Fruit fly (Drosophila melanogaster) Kc167 (cell line): Measurements from ENCODE around the gene CG32655.

Experiments used
- Myc ChIP-seq: fragments of >200 bp; optimal IDR thresholded peaks from 2 replicates; lab custom pipeline; 2017; ENCODE audit warnings: missing external identifiers
- Sin3A ChIP-seq: fragments of >200 bp; optimal IDR thresholded peaks from 2 replicates; lab custom pipeline; 2018; ENCODE audit warnings: missing external identifiers
- h ChIP-seq: fragments of >200 bp; optimal IDR thresholded peaks from 3 replicates; lab custom pipeline; 2018; ENCODE audit warnings: missing external identifiers
- insv ChIP-seq: fragments of >200 bp; optimal IDR thresholded peaks from 3 replicates; lab custom pipeline; 2018; ENCODE audit warnings: missing external identifiers
- psq ChIP-seq: fragments of >200 bp; optimal IDR thresholded peaks from 2 replicates; lab custom pipeline; 2017; ENCODE audit warnings: missing external identifiers
- ttk ChIP-seq: sonication (Bioruptor generic); optimal IDR thresholded peaks from 2 replicates; lab custom pipeline; 2017; ENCODE audit warnings: missing external identifiers

Gene CG32655

DNA sequence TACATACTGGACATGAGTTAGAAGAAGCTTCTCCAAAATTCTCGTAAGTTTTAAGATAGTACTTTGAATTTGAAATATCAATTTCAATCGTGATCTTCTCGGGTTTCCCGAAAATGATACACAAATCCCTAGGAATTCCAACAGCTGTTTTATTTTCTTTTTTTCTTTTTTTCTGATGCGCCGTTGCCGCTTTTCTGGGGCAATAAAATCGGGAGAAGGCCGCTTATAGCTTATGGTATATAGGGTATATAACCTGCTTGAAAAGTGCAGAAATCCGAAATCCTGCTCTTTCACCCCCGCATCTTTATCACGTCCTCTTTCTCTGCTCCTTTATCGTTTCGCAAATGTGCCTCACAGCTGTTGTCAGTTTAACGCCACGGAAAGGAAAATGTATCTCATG, 29.5 kb downstream of the CG32655 start:
- TF ChIP-seq psq (lab: Kevin White, UChicago) = no peak
- no peak for TF ChIP-seq insv (lab: Kevin White, UChicago)
- no peak for TF ChIP-seq ttk (lab: Kevin White, UChicago)
- no peak for TF ChIP-seq h (lab: Kevin White, UChicago)
- TF ChIP-seq Sin3A (lab: Kevin White, UChicago) = no peak
- TF ChIP-seq Myc = no peak

DNA sequence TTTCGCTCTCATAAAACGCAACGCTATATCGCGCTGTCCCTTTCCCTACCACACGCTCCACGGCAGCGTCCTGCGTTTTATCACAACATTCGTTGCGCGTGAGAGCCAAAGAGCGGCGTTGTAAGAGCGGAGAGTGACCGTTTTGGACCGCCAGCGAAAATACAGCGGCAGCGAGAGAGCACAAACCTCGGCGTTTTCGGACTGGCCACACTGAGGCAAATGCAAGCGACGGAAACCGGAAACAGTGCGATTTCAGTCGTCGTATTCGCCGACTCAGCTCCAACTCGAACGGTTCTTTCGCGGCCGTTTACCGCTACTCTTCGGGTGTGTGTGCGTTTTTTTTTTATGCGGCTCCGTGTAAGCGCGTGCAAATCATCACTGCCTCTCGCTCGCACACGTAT, 32.1 kb downstream of the CG32655 start:
- TF ChIP-seq Myc (no peak), h (lab: Kevin White, UChicago) (no peak), insv (lab: Kevin White, UChicago) (no peak), psq (lab: Kevin White, UChicago) (no peak), Sin3A (lab: Kevin White, UChicago) (no peak), ttk (lab: Kevin White, UChicago) (no peak)

DNA sequence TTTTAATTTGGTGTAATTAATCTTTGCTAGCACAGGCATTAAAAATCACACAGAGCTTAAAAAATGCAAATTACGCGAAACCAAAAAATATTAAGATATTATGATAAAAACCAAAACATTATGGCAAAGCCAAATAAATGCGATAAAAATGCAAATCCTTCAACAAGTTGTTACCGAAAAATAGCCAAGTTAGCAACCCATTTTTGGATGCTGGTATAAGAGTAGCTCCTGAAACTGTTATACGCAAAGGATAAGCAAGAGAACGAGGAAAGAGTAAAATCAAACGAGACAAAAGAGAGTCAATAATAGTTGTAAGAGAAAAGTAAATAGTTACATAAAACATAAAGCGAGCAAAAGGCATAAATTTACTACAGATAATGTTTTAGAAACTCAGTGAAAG, 32.9 kb downstream of the CG32655 start:
- no peak for TF ChIP-seq h (lab: Kevin White, UChicago)
- TF ChIP-seq Myc = no peak
- TF ChIP-seq ttk (lab: Kevin White, UChicago) = no peak
- no peak for TF ChIP-seq Sin3A (lab: Kevin White, UChicago)
- no peak for TF ChIP-seq insv (lab: Kevin White, UChicago)
- TF ChIP-seq psq (lab: Kevin White, UChicago) = no peak

DNA sequence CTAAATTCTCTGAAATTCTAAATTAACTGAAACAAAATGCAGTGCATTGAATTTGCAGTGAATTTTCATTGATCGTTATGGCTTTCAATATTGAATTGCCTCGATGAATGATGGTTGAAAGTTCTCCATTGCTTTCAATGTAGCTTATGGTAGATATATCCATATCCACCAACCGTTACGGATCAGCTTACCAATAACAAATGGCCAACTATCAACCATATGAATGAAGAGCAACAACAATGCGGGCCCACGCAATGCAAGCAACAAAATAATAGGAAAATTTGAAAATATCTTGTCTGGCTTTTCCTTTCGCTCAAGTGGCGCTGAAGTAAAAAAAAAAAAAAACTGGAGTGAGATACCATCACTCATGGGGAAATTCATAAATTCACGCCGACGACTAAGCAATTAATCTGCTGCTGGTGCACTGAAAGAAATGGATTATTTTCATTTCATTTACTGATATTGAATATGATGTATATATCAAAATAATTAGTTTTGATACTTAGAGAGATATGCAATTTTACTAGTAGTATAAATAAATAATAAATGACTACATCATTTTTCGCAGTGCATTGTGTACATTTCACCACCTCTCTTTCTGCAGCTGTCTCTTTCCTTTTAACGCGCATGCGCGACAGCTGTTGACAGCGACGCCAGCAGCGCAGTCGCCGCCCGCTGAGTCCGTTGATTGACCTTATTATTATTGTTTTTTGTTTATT, 33.6 kb downstream of the CG32655 start:
- TF ChIP-seq h (lab: Kevin White, UChicago) (no peak), ttk (lab: Kevin White, UChicago) (no peak), insv (lab: Kevin White, UChicago) (no peak), psq (lab: Kevin White, UChicago) (no peak), Sin3A (lab: Kevin White, UChicago) (no peak), Myc (no peak)
